Fruit fly (Drosophila melanogaster): ENCODE results near the gene CG8300.

The CG8300 gene

dm6 chrX:7109793-7110606 is 5.3 kb downstream of the CG8300 start, which contains the start of gene fz4:
TSS of gene fz4 (minus strand) at chrX:7110321.
- no peak for TF ChIP-seq h (optimal IDR thresholded peaks at IDR 0.05)
- no peak for TF ChIP-seq Myc (optimal IDR thresholded peaks at IDR 0.05)
- TF ChIP-seq ttk (optimal IDR thresholded peaks at IDR 0.05) = no peak
- no peak for TF ChIP-seq psq (optimal IDR thresholded peaks at IDR 0.05)
- TF ChIP-seq Sin3A (optimal IDR thresholded peaks at IDR 0.05) = no peak
- no peak for TF ChIP-seq insv (optimal IDR thresholded peaks at IDR 0.05)

- TF ChIP-seq ttk (optimal IDR thresholded peaks at IDR 0.05) (no peak), h (optimal IDR thresholded peaks at IDR 0.05) (no peak), Sin3A (optimal IDR thresholded peaks at IDR 0.05) (no peak), insv (optimal IDR thresholded peaks at IDR 0.05) (no peak), Myc (optimal IDR thresholded peaks at IDR 0.05) (no peak), psq (optimal IDR thresholded peaks at IDR 0.05) (no peak)
These were observed 6.2 kb downstream of the CG8300 start for dm6 chrX:7110890-7111289.

dm6 chrX:7117729-7118128 is 13.0 kb downstream of the CG8300 start:
- TF ChIP-seq psq (optimal IDR thresholded peaks at IDR 0.05) = no peak
- no peak for TF ChIP-seq Sin3A (optimal IDR thresholded peaks at IDR 0.05)
- no peak for TF ChIP-seq ttk (optimal IDR thresholded peaks at IDR 0.05)
- TF ChIP-seq insv (optimal IDR thresholded peaks at IDR 0.05) = no peak
- TF ChIP-seq Myc (optimal IDR thresholded peaks at IDR 0.05) = no peak
- no peak for TF ChIP-seq h (optimal IDR thresholded peaks at IDR 0.05)

- TF ChIP-seq Myc (optimal IDR thresholded peaks at IDR 0.05) (no peak), psq (optimal IDR thresholded peaks at IDR 0.05) (no peak), ttk (optimal IDR thresholded peaks at IDR 0.05) (no peak), insv (optimal IDR thresholded peaks at IDR 0.05) (no peak), Sin3A (optimal IDR thresholded peaks at IDR 0.05) (no peak), h (optimal IDR thresholded peaks at IDR 0.05) (no peak)
These were observed 15.5 kb downstream of the CG8300 start for dm6 chrX:7120168-7120567.

- no peak for TF ChIP-seq Myc (optimal IDR thresholded peaks at IDR 0.05)
These were observed 17.3 kb downstream of the CG8300 start for dm6 chrX:7122002-7122401.

dm6 chrX:7124474-7124873 is 19.8 kb downstream of the CG8300 start:
- no peak for TF ChIP-seq h (optimal IDR thresholded peaks at IDR 0.05)
- TF ChIP-seq Sin3A (optimal IDR thresholded peaks at IDR 0.05) = no peak
- no peak for TF ChIP-seq Myc (optimal IDR thresholded peaks at IDR 0.05)
- TF ChIP-seq psq (optimal IDR thresholded peaks at IDR 0.05) = no peak
- no peak for TF ChIP-seq insv (optimal IDR thresholded peaks at IDR 0.05)
- no peak for TF ChIP-seq ttk (optimal IDR thresholded peaks at IDR 0.05)

- no peak for TF ChIP-seq psq (optimal IDR thresholded peaks at IDR 0.05)
These were observed 32.7 kb downstream of the CG8300 start, which contains the start of gene Cph for dm6 chrX:7137423-7137822. TSS of gene Cph (plus strand) at chrX:7137723.

dm6 chrX:7139952-7140351 is 35.3 kb downstream of the CG8300 start:
- TF ChIP-seq psq (optimal IDR thresholded peaks at IDR 0.05) = no peak
- TF ChIP-seq Sin3A (optimal IDR thresholded peaks at IDR 0.05) = no peak
- no peak for TF ChIP-seq insv (optimal IDR thresholded peaks at IDR 0.05)
- no peak for TF ChIP-seq ttk (optimal IDR thresholded peaks at IDR 0.05)
- TF ChIP-seq h (optimal IDR thresholded peaks at IDR 0.05) = no peak
- TF ChIP-seq Myc (optimal IDR thresholded peaks at IDR 0.05) = no peak

- TF ChIP-seq Sin3A (optimal IDR thresholded peaks at IDR 0.05) (no peak), Myc (optimal IDR thresholded peaks at IDR 0.05) (no peak), insv (optimal IDR thresholded peaks at IDR 0.05) (no peak), psq (optimal IDR thresholded peaks at IDR 0.05) (no peak), ttk (optimal IDR thresholded peaks at IDR 0.05) (no peak), h (optimal IDR thresholded peaks at IDR 0.05) (no peak)
These were observed 37.1 kb downstream of the CG8300 start for dm6 chrX:7141753-7142152.

dm6 chrX:7151290-7152038 is 46.8 kb downstream of the CG8300 start:
- no peak for TF ChIP-seq Sin3A (optimal IDR thresholded peaks at IDR 0.05)
- no peak for TF ChIP-seq Myc (optimal IDR thresholded peaks at IDR 0.05)
- no peak for TF ChIP-seq psq (optimal IDR thresholded peaks at IDR 0.05)
- no peak for TF ChIP-seq ttk (optimal IDR thresholded peaks at IDR 0.05)
- no peak for TF ChIP-seq h (optimal IDR thresholded peaks at IDR 0.05)
- no peak for TF ChIP-seq insv (optimal IDR thresholded peaks at IDR 0.05)

- TF ChIP-seq Myc (optimal IDR thresholded peaks at IDR 0.05) (no peak), insv (optimal IDR thresholded peaks at IDR 0.05) (no peak), ttk (optimal IDR thresholded peaks at IDR 0.05) (no peak), psq (optimal IDR thresholded peaks at IDR 0.05) (no peak), Sin3A (optimal IDR thresholded peaks at IDR 0.05) (no peak), h (optimal IDR thresholded peaks at IDR 0.05) (no peak)
These were observed 48.2 kb downstream of the CG8300 start for dm6 chrX:7152851-7153250.

All from Kc167 (cell line).